Fruit fly (Drosophila melanogaster): ENCODE results near the gene Scgdelta.

Scgdelta gene

DNA sequence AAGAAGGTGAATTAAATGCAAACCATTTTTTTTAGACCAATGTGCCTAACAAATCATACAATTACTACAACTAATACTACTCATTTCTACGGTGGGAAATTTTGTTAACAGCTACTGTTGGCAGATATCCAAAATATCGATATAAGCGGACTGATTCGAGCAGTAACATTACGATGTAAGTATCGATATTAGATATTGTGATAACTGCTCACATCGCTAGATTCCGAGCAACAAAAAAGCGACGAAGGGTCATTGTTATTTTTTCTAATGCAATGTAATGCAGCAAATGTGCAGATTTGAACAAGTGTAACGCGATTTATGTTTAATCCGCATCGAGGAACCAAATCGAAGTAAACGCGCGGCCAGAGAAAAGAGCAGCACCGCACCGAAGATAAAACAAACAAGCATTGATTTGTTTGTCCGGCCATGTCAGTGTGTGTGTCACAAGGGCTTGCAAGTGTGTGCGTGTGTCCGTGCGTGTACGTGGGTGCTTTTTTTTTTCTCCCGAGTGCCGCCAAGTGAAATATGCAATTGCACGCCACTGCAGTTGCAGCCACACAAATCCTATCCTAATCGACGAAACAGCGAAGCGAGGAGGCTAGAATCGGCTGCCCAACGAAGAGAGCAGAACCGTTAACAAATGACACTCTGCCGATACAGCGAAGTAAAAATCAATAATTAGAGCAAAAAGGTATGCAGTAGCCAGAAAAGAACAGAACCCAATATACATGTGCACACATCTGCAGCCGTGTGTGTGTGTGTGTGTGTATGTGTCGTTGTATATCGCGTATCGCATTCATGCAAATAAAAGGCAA lies 19.9 kb upstream of the Scgdelta start, which contains the start of the genes prage and Adar (continued):
- TF ChIP-seq grn (GFP tag; optimal IDR thresholded peaks at IDR 0.05) (no peak), CG4854 (GFP tag; optimal IDR thresholded peaks at IDR 0.05) (no peak), CG8388 (GFP tag; optimal IDR thresholded peaks at IDR 0.05) (peak; percentile 98), C15 (GFP tag; IDR thresholded peaks at IDR 0.05) (no peak), fd3F (GFP tag; optimal IDR thresholded peaks at IDR 0.05) (no peak), Usf (GFP tag; optimal IDR thresholded peaks at IDR 0.05) (no peak), CG12744 (GFP tag; optimal IDR thresholded peaks at IDR 0.05) (no peak), CG10979 (tag; optimal IDR thresholded peaks at IDR 0.05) (no peak), CG15011 (GFP tag; optimal IDR thresholded peaks at IDR 0.05) (no peak), CG6854 (GFP tag; optimal IDR thresholded peaks at IDR 0.05) (no peak), gsb (GFP tag; IDR thresholded peaks at IDR 0.05) (no peak), CG7786 (GFP tag; optimal IDR thresholded peaks at IDR 0.05) (no peak), CTCF (GFP tag; optimal IDR thresholded peaks at IDR 0.05) (peak; percentile 10), Oaz (GFP tag; IDR thresholded peaks at IDR 0.05) (no peak), CG8089 (GFP tag; optimal IDR thresholded peaks at IDR 0.05) (no peak), CG14667 (GFP tag; IDR thresholded peaks at IDR 0.05) (no peak), Bdp1 (GFP tag; optimal IDR thresholded peaks at IDR 0.05) (no peak), trem (tag; optimal IDR thresholded peaks at IDR 0.05) (peak; percentile 30), CG12659 (GFP tag; optimal IDR thresholded peaks at IDR 0.05) (peak; percentile 15), HmgD (GFP tag; optimal IDR thresholded peaks at IDR 0.05) (no peak), CG31224 (GFP tag; IDR thresholded peaks at IDR 0.05) (no peak), pfk (GFP tag; optimal IDR thresholded peaks at IDR 0.05) (no peak), chn (GFP tag; optimal IDR thresholded peaks at IDR 0.05) (no peak), zen2 (GFP tag; IDR thresholded peaks at IDR 0.05; ENCODE audit: partially characterized antibody) (peak; percentile 80), en (GFP tag; optimal IDR thresholded peaks at IDR 0.05) (no peak), ap (GFP tag; IDR thresholded peaks at IDR 0.05) (no peak), sc (optimal IDR thresholded peaks at IDR 0.05) (no peak), sc (GFP tag; optimal IDR thresholded peaks at IDR 0.05) (no peak), Hand (GFP tag; optimal IDR thresholded peaks at IDR 0.05) (no peak), Ada2b (GFP tag; IDR thresholded peaks at IDR 0.05) (no peak), CG18011 (GFP tag; optimal IDR thresholded peaks at IDR 0.05) (no peak), inv (GFP tag; IDR thresholded peaks at IDR 0.05; ENCODE audit: partially characterized antibody) (peak; percentile 78), slp2 (GFP tag; optimal IDR thresholded peaks at IDR 0.05) (no peak), CG10147 (GFP tag; optimal IDR thresholded peaks at IDR 0.05) (no peak), Tbp (GFP tag; optimal IDR thresholded peaks at IDR 0.05) (no peak), pb (GFP tag; optimal IDR thresholded peaks at IDR 0.05) (no peak), Ets65A (GFP tag) (peak; percentile 90), ttk (GFP tag; IDR thresholded peaks at IDR 0.05) (no peak), ken (GFP tag; IDR thresholded peaks at IDR 0.05) (no peak), CG5180 (GFP tag; optimal IDR thresholded peaks at IDR 0.05) (no peak), CG2889 (GFP tag; IDR thresholded peaks at IDR 0.05) (no peak), CG12299 (tag; optimal IDR thresholded peaks at IDR 0.05) (no peak), br (optimal IDR thresholded peaks at IDR 0.05) (no peak), ssp (GFP tag; IDR thresholded peaks at IDR 0.05) (0 out of 2 replicates have a peak, but pooled peaks have one; percentile 10), pnt (GFP tag; optimal IDR thresholded peaks at IDR 0.05) (no peak), Deaf1 (tag; optimal IDR thresholded peaks at IDR 0.05) (peak; percentile 88), sna (GFP tag; IDR thresholded peaks at IDR 0.05; ENCODE audit: partially characterized antibody) (peak; percentile 49), CG13296 (GFP tag; optimal IDR thresholded peaks at IDR 0.05) (no peak), CG15269 (tag; optimal IDR thresholded peaks at IDR 0.05) (no peak), bab2 (GFP tag; optimal IDR thresholded peaks at IDR 0.05) (no peak), CG4360 (GFP tag; IDR thresholded peaks at IDR 0.05) (no peak), CG2678 (tag; optimal IDR thresholded peaks at IDR 0.05) (no peak)

Data from whole organism, embryonic.